Fruit fly (Drosophila melanogaster) whole organism, embryonic: ENCODE results near the gene CG14664.

Experiments used
- Atf6 ChIP-seq: fragments of 200-800 bp; sonication (Bioruptor generic); IDR thresholded peaks from 2 replicates; pipeline ENCODE4 v1.3.6; 2022; ENCODE audit warnings: missing biosample characterization, missing genetic modification characterization
- Bteb2 ChIP-seq: fragments of 200-800 bp; sonication (Bioruptor generic); optimal IDR thresholded peaks from 2 replicates; lab custom pipeline; 2016; ENCODE audit warnings: missing biosample characterization, missing genetic modification characterization
- CG10267 ChIP-seq: fragments of 200-800 bp; sonication (Bioruptor generic); optimal IDR thresholded peaks from 2 replicates; lab custom pipeline; 2018; ENCODE audit warnings: missing biosample characterization, mild to moderate bottlenecking, missing genetic modification characterization, moderate library complexity
- CG10366 ChIP-seq: fragments of 200-800 bp; sonication (Bioruptor generic); IDR thresholded peaks from 2 replicates; pipeline ENCODE4 v1.3.6; 2022; ENCODE audit warnings: missing biosample characterization, missing genetic modification characterization
- CG10462 ChIP-seq: fragments of 200-800 bp; sonication (Bioruptor generic); optimal IDR thresholded peaks from 2 replicates; lab custom pipeline; 2016; ENCODE audit warnings: missing biosample characterization, missing genetic modification characterization
- CG11695 ChIP-seq: fragments of 200-800 bp; sonication (Bioruptor generic); IDR thresholded peaks from 3 replicates; pipeline ENCODE4 v1.3.6; 2022; ENCODE audit warnings: missing biosample characterization, missing genetic modification characterization
- CG1233 ChIP-seq: fragments of 200-800 bp; sonication (Bioruptor generic); optimal IDR thresholded peaks from 4 replicates; lab custom pipeline; 2018; ENCODE audit warnings: missing biosample characterization, mild to moderate bottlenecking, missing genetic modification characterization
- CG12769 ChIP-seq: fragments of 200-800 bp; sonication (Bioruptor generic); optimal IDR thresholded peaks from 2 replicates; lab custom pipeline; 2019; ENCODE audit warnings: missing biosample characterization, mild to moderate bottlenecking, missing genetic modification characterization, moderate library complexity
- CG13424 ChIP-seq: fragments of 200-800 bp; sonication (Bioruptor generic); optimal IDR thresholded peaks from 2 replicates; lab custom pipeline; 2019; ENCODE audit warnings: missing biosample characterization, mild to moderate bottlenecking, missing genetic modification characterization, moderate library complexity
- CG14014 ChIP-seq: fragments of 200-800 bp; sonication (Bioruptor generic); IDR thresholded peaks from 2 replicates; pipeline ENCODE4 v1.3.6; 2022; ENCODE audit warnings: missing biosample characterization, missing genetic modification characterization
- CG15696 ChIP-seq: fragments of 200-800 bp; sonication (Bioruptor generic); optimal IDR thresholded peaks from 2 replicates; lab custom pipeline; 2019; ENCODE audit warnings: missing biosample characterization, mild to moderate bottlenecking, missing genetic modification characterization, moderate library complexity
- CG16815 ChIP-seq: fragments of 200-800 bp; sonication (Bioruptor generic); optimal IDR thresholded peaks from 3 replicates; lab custom pipeline; 2017; ENCODE audit warnings: missing biosample characterization, mild to moderate bottlenecking, missing genetic modification characterization
- CG18262 ChIP-seq: fragments of 200-800 bp; optimal IDR thresholded peaks from 3 replicates; lab custom pipeline; 2019; ENCODE audit warnings: missing biosample characterization, mild to moderate bottlenecking, missing genetic modification characterization, moderate library complexity
- CG2199 ChIP-seq: fragments of 200-800 bp; sonication (Bioruptor generic); IDR thresholded peaks from 3 replicates; pipeline ENCODE4 v1.3.6; 2022; ENCODE audit warnings: missing biosample characterization, missing genetic modification characterization
- CG30403 ChIP-seq: fragments of 200-800 bp; sonication (Bioruptor generic); optimal IDR thresholded peaks from 3 replicates; lab custom pipeline; 2016; ENCODE audit warnings: missing biosample characterization, missing genetic modification characterization
- CG34376 ChIP-seq: fragments of 200-800 bp; sonication (Bioruptor generic); optimal IDR thresholded peaks from 2 replicates; lab custom pipeline; 2018; ENCODE audit warnings: missing biosample characterization, mild to moderate bottlenecking, missing genetic modification characterization
- CG4282 ChIP-seq: fragments of 200-800 bp; sonication (Bioruptor generic); optimal IDR thresholded peaks from 2 replicates; lab custom pipeline; 2016; ENCODE audit warnings: missing biosample characterization, missing genetic modification characterization
- CG4820 ChIP-seq: fragments of 200-800 bp; sonication (Bioruptor generic); optimal IDR thresholded peaks from 3 replicates; lab custom pipeline; 2016; ENCODE audit warnings: missing biosample characterization, missing genetic modification characterization
- CG6175 ChIP-seq: fragments of 200-800 bp; sonication (Bioruptor generic); IDR thresholded peaks from 3 replicates; pipeline ENCODE4 v1.3.6; 2022; ENCODE audit warnings: missing biosample characterization, missing genetic modification characterization
- CG7745 ChIP-seq: fragments of 200-800 bp; sonication (Bioruptor generic); optimal IDR thresholded peaks from 2 replicates; lab custom pipeline; 2018; ENCODE audit warnings: missing biosample characterization, mild to moderate bottlenecking, missing genetic modification characterization, moderate library complexity
- CG8765 ChIP-seq: fragments of 200-800 bp; sonication (Bioruptor generic); IDR thresholded peaks from 2 replicates; pipeline ENCODE4 v1.3.6; 2022; ENCODE audit warnings: missing biosample characterization, missing genetic modification characterization
- CG9437 ChIP-seq: fragments of 200-800 bp; sonication (Bioruptor generic); optimal IDR thresholded peaks from 2 replicates; lab custom pipeline; 2018; ENCODE audit warnings: missing biosample characterization, mild to moderate bottlenecking, missing genetic modification characterization
- Chrac-16 ChIP-seq: fragments of 200-800 bp; sonication (Bioruptor generic); optimal IDR thresholded peaks from 3 replicates; lab custom pipeline; 2016; ENCODE audit warnings: missing biosample characterization, missing genetic modification characterization
- H15 ChIP-seq: fragments of 200-800 bp; sonication (Bioruptor generic); IDR thresholded peaks from 3 replicates; pipeline ENCODE4 v1.3.6; 2022; ENCODE audit warnings: missing biosample characterization, missing genetic modification characterization
- HLHmδ ChIP-seq: fragments of 200-800 bp; sonication (Bioruptor generic); optimal IDR thresholded peaks from 2 replicates; lab custom pipeline; 2018; ENCODE audit warnings: missing biosample characterization, mild to moderate bottlenecking, missing genetic modification characterization, moderate library complexity
- MTF-1 ChIP-seq: fragments of 200-800 bp; sonication (Bioruptor generic); optimal IDR thresholded peaks from 2 replicates; lab custom pipeline; 2018; ENCODE audit warnings: missing biosample characterization, mild to moderate bottlenecking, missing genetic modification characterization, borderline replicate concordance
- Mrtf ChIP-seq: fragments of 200-800 bp; sonication (Bioruptor generic); IDR thresholded peaks from 3 replicates; pipeline ENCODE4 v1.3.6; 2022; ENCODE audit warnings: missing biosample characterization, missing genetic modification characterization
- Nf-YC ChIP-seq: fragments of 200-800 bp; optimal IDR thresholded peaks from 3 replicates; lab custom pipeline; 2019; ENCODE audit warnings: missing biosample characterization, mild to moderate bottlenecking, missing genetic modification characterization, moderate library complexity
- Poxn ChIP-seq: fragments of 200-800 bp; sonication (Bioruptor generic); IDR thresholded peaks from 2 replicates; pipeline ENCODE4 v1.3.6; 2022; ENCODE audit warnings: missing biosample characterization, missing genetic modification characterization
- Sin3A ChIP-seq: fragments of >200 bp; optimal IDR thresholded peaks from 2 replicates; lab custom pipeline; 2018
- Spps ChIP-seq: fragments of 200-800 bp; sonication (Bioruptor generic); optimal IDR thresholded peaks from 2 replicates; lab custom pipeline; 2018; ENCODE audit warnings: missing biosample characterization, mild to moderate bottlenecking, missing genetic modification characterization
- Ssrp ChIP-seq: fragments of 200-800 bp; sonication (Bioruptor generic); optimal IDR thresholded peaks from 2 replicates; lab custom pipeline; 2018; ENCODE audit warnings: missing biosample characterization, mild to moderate bottlenecking, missing genetic modification characterization, moderate library complexity
- Xrp1 ChIP-seq: fragments of 200-800 bp; sonication (Bioruptor generic); IDR thresholded peaks from 2 replicates; pipeline ENCODE4 v1.3.6; 2022; ENCODE audit warnings: missing biosample characterization, missing genetic modification characterization
- ase ChIP-seq: fragments of 200-800 bp; sonication (Bioruptor generic); IDR thresholded peaks from 3 replicates; pipeline ENCODE4 v1.3.6; 2022; ENCODE audit warnings: missing biosample characterization, missing genetic modification characterization
- bab2 ChIP-seq: fragments of 200-800 bp; sonication (Bioruptor generic); optimal IDR thresholded peaks from 2 replicates; lab custom pipeline; 2016; ENCODE audit warnings: missing biosample characterization, missing genetic modification characterization
- cato ChIP-seq: fragments of 200-800 bp; sonication (Bioruptor generic); optimal IDR thresholded peaks from 2 replicates; lab custom pipeline; 2016; ENCODE audit warnings: missing biosample characterization, missing genetic modification characterization, borderline replicate concordance
- dati ChIP-seq: fragments of 200-800 bp; sonication (Bioruptor generic); IDR thresholded peaks from 2 replicates; pipeline ENCODE4 v1.3.6; 2022; ENCODE audit warnings: missing biosample characterization, missing genetic modification characterization
- dmrt11E ChIP-seq: fragments of 200-800 bp; sonication (Bioruptor generic); optimal IDR thresholded peaks from 3 replicates; lab custom pipeline; 2018; ENCODE audit warnings: missing biosample characterization, mild to moderate bottlenecking, missing genetic modification characterization, moderate library complexity
- esg ChIP-seq: fragments of 200-800 bp; sonication (Bioruptor generic); conservative IDR thresholded peaks from 2 replicates; pipeline ENCODE4 v1.3.6; 2022; ENCODE audit warnings: missing biosample characterization, missing genetic modification characterization
- hkb ChIP-seq, 2 experiments: fragments of 200-800 bp in 1 of 2; fragments of >200 bp in 1 of 2; sonication (Bioruptor generic) in 1 of 2; IDR thresholded peaks in 1 of 2; optimal IDR thresholded peaks in 1 of 2; 2 replicates each; pipeline versions ENCODE4 v1.3.6 to Lab custom; 2017 to 2022; ENCODE audit warnings: missing biosample characterization in 1 of 2, missing genetic modification characterization in 1 of 2
- ind ChIP-seq: fragments of 200-800 bp; sonication (Bioruptor generic); optimal IDR thresholded peaks from 3 replicates; lab custom pipeline; 2016; ENCODE audit warnings: missing biosample characterization, missing genetic modification characterization
- kay ChIP-seq: fragments of 200-800 bp; sonication (Bioruptor generic); optimal IDR thresholded peaks from 2 replicates; lab custom pipeline; 2016; ENCODE audit warnings: missing biosample characterization, missing genetic modification characterization
- nmo ChIP-seq: fragments of 200-800 bp; sonication (Bioruptor generic); optimal IDR thresholded peaks from 2 replicates; lab custom pipeline; 2018; ENCODE audit warnings: missing biosample characterization, mild to moderate bottlenecking, missing genetic modification characterization, moderate library complexity
- phol ChIP-seq: fragments of 200-800 bp; sonication (Bioruptor generic); optimal IDR thresholded peaks from 3 replicates; lab custom pipeline; 2018; ENCODE audit warnings: missing biosample characterization, mild to moderate bottlenecking, missing genetic modification characterization, moderate library complexity
- scrt ChIP-seq: fragments of 200-800 bp; sonication (Bioruptor generic); optimal IDR thresholded peaks from 2 replicates; lab custom pipeline; 2018; ENCODE audit warnings: missing biosample characterization, mild to moderate bottlenecking, missing genetic modification characterization, moderate library complexity
- sima ChIP-seq: fragments of 200-800 bp; sonication (Bioruptor generic); optimal IDR thresholded peaks from 2 replicates; lab custom pipeline; 2016; ENCODE audit warnings: missing biosample characterization, missing genetic modification characterization
- sr ChIP-seq: fragments of 200-800 bp; sonication (Bioruptor generic); IDR thresholded peaks from 3 replicates; pipeline ENCODE4 v1.3.6; 2022; ENCODE audit warnings: missing biosample characterization, missing genetic modification characterization
- stc ChIP-seq: fragments of 200-800 bp; sonication (Bioruptor generic); IDR thresholded peaks from 2 replicates; pipeline ENCODE4 v1.3.6; 2022; ENCODE audit warnings: missing biosample characterization, missing genetic modification characterization
- vnd ChIP-seq: fragments of 200-800 bp; sonication (Bioruptor generic); IDR thresholded peaks from 3 replicates; pipeline ENCODE4 v1.3.6; 2022; ENCODE audit warnings: missing biosample characterization, missing genetic modification characterization; ENCODE audit not compliant: partially characterized antibody

Gene CG14664

DNA sequence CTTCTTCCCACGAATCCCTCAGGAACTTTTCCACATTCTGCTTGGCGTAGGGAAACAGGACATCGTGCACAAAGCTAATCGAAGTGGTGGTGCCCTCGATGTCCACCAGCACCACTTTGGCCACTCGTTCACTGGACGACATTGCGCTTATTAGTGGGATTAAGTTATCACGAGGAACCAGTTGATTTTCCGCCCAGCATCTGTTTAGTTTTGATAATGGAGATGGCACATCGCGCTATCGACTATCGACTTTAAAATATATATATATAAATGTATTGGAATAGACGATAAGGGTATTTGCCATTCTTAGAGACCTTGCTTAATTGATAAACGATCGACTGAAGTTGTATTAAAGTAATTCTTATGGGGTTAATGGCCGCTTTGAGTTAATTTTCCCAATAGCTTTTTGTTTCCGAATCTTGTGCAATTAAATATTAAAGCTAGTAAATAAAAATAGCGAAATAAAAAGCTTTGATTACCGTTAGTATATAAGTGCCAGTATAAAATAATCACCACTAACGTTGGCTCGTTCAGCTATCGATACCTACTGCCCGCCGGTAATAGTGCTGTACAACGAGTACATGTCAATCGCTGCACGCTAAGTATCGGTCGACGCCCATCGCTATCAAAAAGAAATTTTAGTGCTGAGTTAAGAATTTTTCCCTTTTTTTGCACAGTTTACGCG lies 32.7 kb downstream of the CG14664 start, which contains the start of the genes Enoph and Hph (continued):
- TF ChIP-seq CG13424 (tag; lab: Kevin White, UChicago): peak; percentile 71
- TF ChIP-seq CG16815: peak; percentile 22
- TF ChIP-seq sima (GFP tag; lab: Kevin White, UChicago): no peak
- TF ChIP-seq CG10366 (GFP tag; lab: Robert Waterston, UW): peak; percentile 46
- TF ChIP-seq CG10462 (GFP tag; lab: Kevin White, UChicago): peak; percentile 66
- peak; percentile 82 for TF ChIP-seq nmo (GFP tag; lab: Kevin White, UChicago)
- peak; percentile 61 for TF ChIP-seq CG9437 (GFP tag; lab: Kevin White, UChicago)
- TF ChIP-seq CG8765 (GFP tag; lab: Robert Waterston, UW): peak; percentile 39; the same call in 1 of the 2 replicates
- peak; percentile 57 for TF ChIP-seq CG15696 (tag; lab: Kevin White, UChicago)
- peak; percentile 80 for TF ChIP-seq vnd
- peak; percentile 35 for TF ChIP-seq bab2 (GFP tag; lab: Kevin White, UChicago)
- TF ChIP-seq CG12769: peak; percentile 11
- TF ChIP-seq Sin3A (lab: Kevin White, UChicago): peak; percentile 69
- no peak for TF ChIP-seq hkb (optimal IDR thresholded peaks at IDR 0.05; lab: Kevin White, UChicago)
- TF ChIP-seq hkb (GFP tag; IDR thresholded peaks at IDR 0.05; lab: Robert Waterston, UW): no peak; the same call in 1 of the 2 replicates
- peak; percentile 56 for TF ChIP-seq dmrt11E
- 0 out of 3 replicates have a peak, but pooled peaks have one; percentile 28 for TF ChIP-seq Mrtf (GFP tag; lab: Robert Waterston, UW)
- TF ChIP-seq CG14014: no peak
- peak; percentile 64 for TF ChIP-seq Chrac-16 (GFP tag; lab: Kevin White, UChicago)
- TF ChIP-seq Poxn (GFP tag; lab: Robert Waterston, UW): no peak
- TF ChIP-seq stc (GFP tag; lab: Robert Waterston, UW): no peak
- no peak for TF ChIP-seq CG2199 (GFP tag; lab: Robert Waterston, UW)
- TF ChIP-seq esg (GFP tag; lab: Robert Waterston, UW): peak; percentile 54; the same call in 1 of the 2 replicates
- TF ChIP-seq CG7745 (tag; lab: Kevin White, UChicago): no peak
- TF ChIP-seq Ssrp (tag; lab: Kevin White, UChicago): peak; percentile 41
- TF ChIP-seq CG6175 (GFP tag; lab: Robert Waterston, UW): no peak
- TF ChIP-seq H15: no peak
- TF ChIP-seq CG1233: peak; percentile 38
- peak; percentile 34 for TF ChIP-seq kay (GFP tag; lab: Kevin White, UChicago)
- peak; percentile 46; the same call in 1 of the 2 replicates for TF ChIP-seq Xrp1 (GFP tag; lab: Robert Waterston, UW)
- TF ChIP-seq CG4282: peak; percentile 24
- TF ChIP-seq phol (tag; lab: Kevin White, UChicago): peak; percentile 72
- TF ChIP-seq CG10267 (tag; lab: Kevin White, UChicago): peak; percentile 90
- TF ChIP-seq CG34376 (GFP tag; lab: Kevin White, UChicago): no peak
- 0 out of 3 replicates have a peak, but pooled peaks have one; percentile 45 for TF ChIP-seq ase
- TF ChIP-seq ind (GFP tag; lab: Kevin White, UChicago): peak; percentile 69
- TF ChIP-seq dati (GFP tag; lab: Robert Waterston, UW): no peak
- TF ChIP-seq HLHmδ: no peak
- no peak for TF ChIP-seq cato
- TF ChIP-seq CG30403 (GFP tag; lab: Kevin White, UChicago): peak; percentile 77
- no peak for TF ChIP-seq sr
- TF ChIP-seq Atf6: no peak
- peak; percentile 65 for TF ChIP-seq CG4820 (GFP tag; lab: Kevin White, UChicago)
- 0 out of 3 replicates have a peak, but pooled peaks have one; percentile 42 for TF ChIP-seq CG11695 (GFP tag; lab: Robert Waterston, UW)
- TF ChIP-seq Spps (tag; lab: Kevin White, UChicago): peak; percentile 7
- TF ChIP-seq CG18262 (tag; lab: Kevin White, UChicago): peak; percentile 67
- peak; percentile 64 for TF ChIP-seq scrt
- peak; percentile 69 for TF ChIP-seq Nf-YC (tag; lab: Kevin White, UChicago)
- TF ChIP-seq MTF-1 (GFP tag; lab: Kevin White, UChicago): no peak
- peak; percentile 20 for TF ChIP-seq Bteb2 (GFP tag; lab: Kevin White, UChicago)
